Worm (Caenorhabditis elegans) whole organism, L2 larva: ENCODE data around the gene R107.2.
A peak's percentile ranks its signal among the peaks of the same experiment; 100 is the strongest.

Experiments used
- C34F6.9 ChIP-seq: fragments of 150-350 bp; optimal IDR thresholded peaks from 2 replicates; lab custom pipeline; 2014; ENCODE audit warnings: missing biosample characterization, missing genetic modification characterization
- F13H6.1 ChIP-seq: sonication (generic microtip); optimal IDR thresholded peaks from 2 replicates; lab custom pipeline; 2016; ENCODE audit warnings: missing genetic modification characterization, missing compliant biosample characterization
- ZK546.5 ChIP-seq: sonication (generic microtip); optimal IDR thresholded peaks from 2 replicates; lab custom pipeline; 2017; ENCODE audit warnings: missing biosample characterization, missing genetic modification characterization
- alr-1 ChIP-seq: fragments of 150-350 bp; optimal IDR thresholded peaks from 2 replicates; lab custom pipeline; 2014; ENCODE audit warnings: missing biosample characterization, missing genetic modification characterization
- ceh-16 ChIP-seq: fragments of 150-350 bp; optimal IDR thresholded peaks from 2 replicates; lab custom pipeline; 2014; ENCODE audit warnings: missing biosample characterization, missing genetic modification characterization
- crh-2 ChIP-seq: sonication (generic microtip); optimal IDR thresholded peaks from 2 replicates; lab custom pipeline; 2017; ENCODE audit warnings: missing biosample characterization, missing genetic modification characterization
- egl-27 ChIP-seq: sonication (generic microtip); optimal IDR thresholded peaks from 3 replicates; lab custom pipeline; 2017; ENCODE audit warnings: missing biosample characterization, missing genetic modification reagents, missing genetic modification characterization
- elt-1 ChIP-seq: fragments of 150-350 bp; optimal IDR thresholded peaks from 2 replicates; lab custom pipeline; 2014; ENCODE audit warnings: missing biosample characterization, missing genetic modification characterization
- fos-1 ChIP-seq: fragments of 150-350 bp; optimal IDR thresholded peaks from 2 replicates; lab custom pipeline; 2014; ENCODE audit warnings: missing biosample characterization, missing genetic modification characterization
- gmeb-1 ChIP-seq: fragments of 150-350 bp; optimal IDR thresholded peaks from 2 replicates; lab custom pipeline; 2014; ENCODE audit warnings: missing biosample characterization, missing genetic modification characterization
- lin-11 ChIP-seq: fragments of 150-350 bp; sonication (generic microtip); optimal IDR thresholded peaks from 2 replicates; lab custom pipeline; 2014; ENCODE audit warnings: missing biosample characterization, missing genetic modification characterization, inconsistent platforms, mixed read lengths
- lin-39 ChIP-seq: fragments of 150-350 bp; optimal IDR thresholded peaks from 2 replicates; lab custom pipeline; 2014; ENCODE audit warnings: missing biosample characterization, missing genetic modification reagents, missing genetic modification characterization
- lsy-2 ChIP-seq, 2 experiments: fragments of 150-350 bp in 1 of 2; sonication (generic microtip) in 1 of 2; optimal IDR thresholded peaks; 2 replicates each; lab custom pipeline; 2014 to 2017; ENCODE audit warnings: missing biosample characterization in 2 of 2, missing genetic modification characterization in 2 of 2
- mab-5 ChIP-seq: fragments of 150-350 bp; optimal IDR thresholded peaks from 2 replicates; lab custom pipeline; 2014; ENCODE audit warnings: missing biosample characterization, missing genetic modification characterization
- mbf-1 ChIP-seq: sonication (generic microtip); optimal IDR thresholded peaks from 2 replicates; lab custom pipeline; 2017; ENCODE audit warnings: missing biosample characterization, missing genetic modification characterization
- mdl-1 ChIP-seq, 2 experiments: fragments of 150-350 bp in 1 of 2; sonication (generic microtip) in 1 of 2; optimal IDR thresholded peaks; 2 replicates each; lab custom pipeline; 2017; ENCODE audit warnings: missing biosample characterization in 2 of 2, missing genetic modification characterization in 2 of 2
- nhr-10 ChIP-seq: sonication (generic microtip); optimal IDR thresholded peaks from 2 replicates; lab custom pipeline; 2017; ENCODE audit warnings: missing biosample characterization, missing genetic modification characterization
- nhr-11 ChIP-seq: fragments of 150-350 bp; optimal IDR thresholded peaks from 2 replicates; lab custom pipeline; 2014; ENCODE audit warnings: missing biosample characterization, missing genetic modification characterization
- nhr-12 ChIP-seq: fragments of 150-350 bp; optimal IDR thresholded peaks from 2 replicates; lab custom pipeline; 2014; ENCODE audit warnings: missing biosample characterization, missing genetic modification characterization
- nhr-129 ChIP-seq: fragments of 150-350 bp; optimal IDR thresholded peaks from 2 replicates; lab custom pipeline; 2014; ENCODE audit warnings: missing biosample characterization, missing genetic modification characterization
- nhr-21 ChIP-seq: fragments of 150-350 bp; optimal IDR thresholded peaks from 2 replicates; lab custom pipeline; 2014; ENCODE audit warnings: missing biosample characterization, missing genetic modification characterization
- nhr-237 ChIP-seq: fragments of 150-350 bp; optimal IDR thresholded peaks from 2 replicates; lab custom pipeline; 2014; ENCODE audit warnings: missing biosample characterization, missing genetic modification characterization
- nhr-25 ChIP-seq: fragments of 150-350 bp; sonication (generic microtip); optimal IDR thresholded peaks from 3 replicates; lab custom pipeline; 2014; ENCODE audit warnings: missing biosample characterization, missing genetic modification characterization
- peb-1 ChIP-seq: fragments of 150-350 bp; optimal IDR thresholded peaks from 2 replicates; lab custom pipeline; 2014; ENCODE audit warnings: missing biosample characterization, missing genetic modification characterization
- skn-1 ChIP-seq: sonication (generic microtip); optimal IDR thresholded peaks from 2 replicates; lab custom pipeline; 2017; ENCODE audit warnings: missing biosample characterization, missing genetic modification characterization
- snpc-4 ChIP-seq: fragments of 150-350 bp; optimal IDR thresholded peaks from 2 replicates; lab custom pipeline; 2014; ENCODE audit warnings: missing biosample characterization, missing genetic modification characterization
- unc-39 ChIP-seq: fragments of 150-350 bp; optimal IDR thresholded peaks from 2 replicates; lab custom pipeline; 2014; ENCODE audit warnings: missing biosample characterization, missing genetic modification characterization
- unc-55 ChIP-seq: fragments of 150-350 bp; sonication (generic microtip); optimal IDR thresholded peaks from 3 replicates; lab custom pipeline; 2014; ENCODE audit warnings: missing biosample characterization, missing genetic modification reagents, missing genetic modification characterization
- unc-62 ChIP-seq: fragments of 150-350 bp; optimal IDR thresholded peaks from 2 replicates; lab custom pipeline; 2014; ENCODE audit warnings: missing biosample characterization, missing genetic modification reagents, missing genetic modification characterization
- zag-1 ChIP-seq: fragments of 150-350 bp; optimal IDR thresholded peaks from 2 replicates; lab custom pipeline; 2014; ENCODE audit warnings: missing biosample characterization, missing genetic modification characterization
- ztf-11 ChIP-seq: sonication (generic microtip); optimal IDR thresholded peaks from 2 replicates; lab custom pipeline; 2017; ENCODE audit warnings: missing biosample characterization, missing genetic modification characterization

The R107.2 gene

DNA sequence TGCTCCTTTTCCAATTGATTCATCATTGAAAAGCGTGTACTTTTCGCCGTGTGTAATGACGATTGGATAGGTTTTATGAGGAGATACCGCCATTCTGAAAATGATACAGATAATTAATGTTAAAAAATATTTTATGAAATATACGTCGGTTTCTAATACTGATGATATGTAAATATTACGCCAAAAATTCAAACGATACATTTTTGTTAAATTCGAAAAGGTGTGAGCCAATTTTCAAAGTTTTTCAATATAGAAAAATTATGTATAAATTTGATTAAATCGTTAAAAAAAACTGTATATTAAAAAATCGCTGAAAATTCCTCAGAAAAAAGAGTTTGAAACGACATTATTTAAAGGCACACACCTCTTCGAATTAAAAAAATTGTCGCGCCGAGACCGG lies 4.9 kb upstream of the R107.2 start, which contains the start of gene ikke-1:
ikke-1 (minus strand) TSS at position 101 of the 400 bp plus-strand sequence.
- TF ChIP-seq fos-1 (tag; lab: Kevin White, UChicago) (no peak), unc-62 (GFP tag; lab: Kevin White, UChicago) (no peak), alr-1 (tag; lab: Kevin White, UChicago) (no peak), lsy-2 (tag; optimal IDR thresholded peaks at IDR 0.05; lab: Kevin White, UChicago) (no peak), mbf-1 (tag; lab: Kevin White, UChicago) (no peak), mdl-1 (tag; optimal IDR thresholded peaks at IDR 0.05; lab: Kevin White, UChicago) (no peak), nhr-10 (no peak), peb-1 (tag; lab: Kevin White, UChicago) (no peak), nhr-21 (no peak), lin-11 (tag; lab: Kevin White, UChicago) (no peak)

DNA sequence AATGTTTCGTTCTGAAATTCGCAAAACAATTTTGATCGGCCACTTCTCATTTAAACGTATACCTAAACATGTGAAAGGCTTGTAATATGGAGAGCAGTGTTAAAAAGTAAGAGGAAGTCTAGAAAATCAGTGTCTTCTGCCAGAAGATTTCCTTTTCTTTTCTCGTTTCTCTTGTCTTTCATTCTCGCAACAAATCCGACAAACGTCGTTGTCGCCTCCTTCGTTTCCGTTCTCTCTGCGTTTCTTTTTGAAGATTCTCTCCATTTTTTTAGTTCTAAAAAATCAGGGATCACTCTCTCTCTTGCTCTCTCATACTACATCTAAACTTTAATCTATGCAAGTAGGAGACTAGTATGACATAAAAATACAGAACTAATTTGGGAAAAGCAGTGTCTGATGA lies 1.5 kb upstream of the R107.2 start:
- TF ChIP-seq lin-11 (tag; lab: Kevin White, UChicago): no peak
- no peak for TF ChIP-seq C34F6.9
- no peak for TF ChIP-seq nhr-129 (tag; lab: Kevin White, UChicago)
- TF ChIP-seq ceh-16 (tag; lab: Kevin White, UChicago): no peak
- TF ChIP-seq nhr-237 (tag; lab: Kevin White, UChicago): no peak
- no peak for TF ChIP-seq mdl-1 (tag; optimal IDR thresholded peaks at IDR 0.05; lab: Kevin White, UChicago)

DNA sequence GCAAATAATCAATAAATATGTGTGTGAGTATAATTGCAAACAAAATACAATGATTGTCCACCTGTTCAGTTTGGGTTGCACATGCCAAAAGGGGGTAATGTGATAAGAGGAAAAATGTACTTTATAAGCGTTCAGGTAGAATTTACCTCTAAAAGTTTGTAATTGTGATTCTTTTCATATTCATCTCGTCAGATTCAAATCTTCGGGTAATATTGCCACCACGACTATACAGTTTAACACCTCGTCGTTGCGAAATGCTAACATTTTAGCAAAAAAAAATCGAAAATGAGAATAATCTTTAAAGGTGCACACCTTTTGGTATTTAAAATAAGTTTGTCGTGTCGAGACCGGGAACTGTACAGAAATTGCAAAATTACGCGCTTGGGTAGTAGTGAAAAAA lies 2.5 kb downstream of the R107.2 start, which contains the start of gene nac-2:
nac-2 (minus strand) TSS at position 101 of the 400 bp plus-strand sequence.
- TF ChIP-seq nhr-11 (tag; lab: Kevin White, UChicago) (no peak), nhr-25 (peak; percentile 20)
- TF ChIP-seq, all 48 proteins: peak for 1

DNA sequence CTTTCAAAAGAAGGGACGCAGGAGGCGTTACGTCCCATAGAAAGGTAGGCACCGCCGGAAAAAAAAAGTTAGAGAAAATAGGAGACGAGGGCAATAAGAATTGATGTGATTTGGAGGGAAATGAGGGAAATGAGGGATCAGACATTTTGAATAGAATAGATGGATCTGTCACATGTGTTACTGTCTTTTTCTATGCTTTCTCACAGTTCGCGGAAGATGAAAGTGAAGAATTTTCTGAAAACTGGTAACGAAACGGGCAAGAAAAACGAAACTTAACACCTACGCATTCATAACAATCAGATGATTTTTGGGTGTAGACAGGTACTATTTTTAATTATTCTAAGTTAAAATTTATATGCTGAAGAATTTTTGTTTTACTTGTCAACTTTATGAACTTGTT lies 8.1 kb downstream of the R107.2 start, which contains the start of gene R107.9:
R107.9 (plus strand) TSS at position 301 of the 400 bp plus-strand sequence.
- TF ChIP-seq lsy-2 (tag; optimal IDR thresholded peaks at IDR 0.05; lab: Kevin White, UChicago) (no peak), nhr-10 (no peak), skn-1 (tag; lab: Kevin White, UChicago) (no peak), fos-1 (tag; lab: Kevin White, UChicago) (no peak), snpc-4 (tag; lab: Kevin White, UChicago) (no peak), nhr-237 (tag; lab: Kevin White, UChicago) (no peak), gmeb-1 (tag; lab: Kevin White, UChicago) (no peak), unc-55 (no peak), egl-27 (tag; lab: Kevin White, UChicago) (no peak), lin-39 (no peak), nhr-129 (tag; lab: Kevin White, UChicago) (no peak), mab-5 (no peak), nhr-11 (tag; lab: Kevin White, UChicago) (no peak), zag-1 (tag; lab: Kevin White, UChicago) (no peak), ztf-11 (tag; lab: Kevin White, UChicago) (no peak), crh-2 (no peak), nhr-25 (no peak), nhr-21 (no peak), ceh-16 (tag; lab: Kevin White, UChicago) (no peak), F13H6.1 (tag; lab: Kevin White, UChicago) (no peak)

DNA sequence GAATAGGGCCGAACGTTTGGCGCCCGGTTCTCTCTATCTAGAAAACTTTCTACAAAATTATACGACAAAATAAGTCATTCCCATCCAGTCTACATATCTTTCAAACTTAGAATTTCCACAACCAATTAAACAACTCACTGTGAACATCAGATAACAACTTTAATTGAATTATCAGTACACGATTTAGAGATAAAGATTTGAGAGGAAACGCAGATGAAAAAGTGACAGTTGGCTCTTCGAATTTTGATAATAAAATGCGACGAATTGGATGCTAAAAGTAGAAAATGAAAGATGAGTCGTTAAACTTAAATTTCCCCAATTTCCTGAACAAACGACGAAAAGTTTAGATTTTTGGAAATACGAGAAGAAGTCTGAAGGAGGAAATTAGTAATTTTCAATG lies 10.7 kb downstream of the R107.2 start:
- TF ChIP-seq crh-2: peak; percentile 33
- no peak for TF ChIP-seq elt-1 (tag; lab: Kevin White, UChicago)
- TF ChIP-seq fos-1 (tag; lab: Kevin White, UChicago): peak; percentile 75
- no peak for TF ChIP-seq nhr-21

DNA sequence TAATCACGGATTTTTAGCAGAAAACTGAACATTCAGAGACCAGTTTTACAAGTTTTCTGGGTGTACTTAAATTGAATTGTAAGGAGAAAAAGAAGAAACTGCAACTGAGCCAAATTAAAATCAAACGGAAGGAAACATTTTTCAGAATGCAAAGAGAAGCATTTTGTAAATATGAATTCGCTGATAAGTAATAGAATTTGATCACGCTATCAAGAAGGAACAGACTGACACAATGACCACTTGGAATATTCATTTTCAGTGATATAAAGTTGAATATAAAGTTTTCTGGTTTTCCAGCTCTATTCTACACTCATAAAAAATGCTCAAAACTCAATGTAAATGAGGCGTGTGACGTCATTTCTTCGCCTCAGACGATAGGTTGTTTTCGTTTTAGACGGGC lies 11.6 kb downstream of the R107.2 start:
- TF ChIP-seq gmeb-1 (tag; lab: Kevin White, UChicago) (no peak), ZK546.5 (no peak), nhr-21 (no peak), unc-39 (tag; lab: Kevin White, UChicago) (no peak), mdl-1 (tag; optimal IDR thresholded peaks at IDR 0.05; lab: Kevin White, UChicago) (no peak), F13H6.1 (tag; lab: Kevin White, UChicago) (no peak), fos-1 (tag; lab: Kevin White, UChicago) (peak; percentile 48), nhr-12 (tag; lab: Kevin White, UChicago) (no peak)
